Worm (Caenorhabditis elegans) whole organism, L4/young adult: Measurements from ENCODE around the gene letm-1.

Source experiments
- W03F9.2 ChIP-seq: fragments of 150-350 bp; optimal IDR thresholded peaks from 2 replicates; lab custom pipeline; 2014; ENCODE audit warnings: missing biosample characterization, missing genetic modification characterization
- dao-5 ChIP-seq: sonication (generic microtip); optimal IDR thresholded peaks from 2 replicates; lab custom pipeline; 2016; ENCODE audit warnings: missing genotype, missing genetic modification characterization, moderate library complexity, missing compliant biosample characterization
- him-1 ChIP-seq: sonication (generic microtip); optimal IDR thresholded peaks from 2 replicates; lab custom pipeline; 2016; ENCODE audit warnings: missing genotype, missing genetic modification reagents, missing genetic modification characterization, missing compliant biosample characterization

DNA sequence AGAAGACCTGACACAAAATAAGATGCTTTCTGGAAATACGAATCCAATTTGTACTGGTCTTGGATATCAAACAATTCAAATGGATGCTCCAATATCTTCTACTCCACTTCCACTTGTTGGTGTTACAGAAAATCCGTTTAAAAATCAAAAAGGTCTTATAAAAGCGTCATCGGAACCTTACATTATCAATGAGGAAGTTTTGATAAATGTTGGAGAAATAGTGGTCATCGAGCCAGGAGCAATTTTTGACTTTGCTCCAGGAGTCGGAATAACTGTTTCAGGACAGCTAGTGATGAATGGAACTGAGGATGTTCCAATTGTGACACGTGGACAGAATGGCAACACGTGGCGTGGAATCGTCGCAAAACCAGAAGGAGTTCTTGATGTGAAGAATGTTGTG, 33.0 kb downstream of the letm-1 start:
- TF ChIP-seq him-1 (tag; lab: Kevin White, UChicago): no peak
- TF ChIP-seq dao-5 (tag; lab: Kevin White, UChicago): no peak
- no peak for TF ChIP-seq W03F9.2 (tag; lab: Kevin White, UChicago)
